Fruit fly (Drosophila melanogaster) whole organism, embryonic: ENCODE data around the gene CG4770.

Experiments used
- ATbp ChIP-seq: fragments of 200-800 bp; sonication (Bioruptor generic); optimal IDR thresholded peaks from 2 replicates; lab custom pipeline; 2017; ENCODE audit warnings: missing biosample characterization, mild to moderate bottlenecking, missing genetic modification characterization, missing genetic modification reagents
- Atf6 ChIP-seq: fragments of 200-800 bp; sonication (Bioruptor generic); IDR thresholded peaks from 2 replicates; pipeline ENCODE4 v1.3.6; 2022; ENCODE audit warnings: missing biosample characterization, missing genetic modification characterization
- Awh ChIP-seq: fragments of 200-800 bp; sonication (Bioruptor generic); IDR thresholded peaks from 2 replicates; pipeline ENCODE4, ENCODE4 v1.3.6; 2022; ENCODE audit warnings: missing biosample characterization, missing genetic modification characterization
- B-H2 ChIP-seq: fragments of 200-800 bp; sonication (Bioruptor generic); optimal IDR thresholded peaks from 2 replicates; lab custom pipeline; 2018; ENCODE audit warnings: missing biosample characterization, mild to moderate bottlenecking, missing genetic modification characterization
- CG12155 ChIP-seq: fragments of 200-800 bp; sonication (Bioruptor generic); optimal IDR thresholded peaks from 3 replicates; lab custom pipeline; 2016; ENCODE audit warnings: missing biosample characterization, missing genetic modification characterization
- CG12391 ChIP-seq: fragments of 200-800 bp; sonication (Bioruptor generic); optimal IDR thresholded peaks from 3 replicates; lab custom pipeline; 2018; ENCODE audit warnings: missing biosample characterization, mild to moderate bottlenecking, missing genetic modification characterization, moderate library complexity
- CG12769 ChIP-seq: fragments of 200-800 bp; sonication (Bioruptor generic); optimal IDR thresholded peaks from 2 replicates; lab custom pipeline; 2019; ENCODE audit warnings: missing biosample characterization, mild to moderate bottlenecking, missing genetic modification characterization, moderate library complexity
- CG14441 ChIP-seq: fragments of 200-800 bp; sonication (Bioruptor generic); IDR thresholded peaks from 2 replicates; pipeline ENCODE4 v1.3.6; 2022; ENCODE audit warnings: missing biosample characterization, missing genetic modification characterization
- CG15011 ChIP-seq: fragments of 200-800 bp; sonication (Bioruptor generic); optimal IDR thresholded peaks from 3 replicates; lab custom pipeline; 2018; ENCODE audit warnings: missing biosample characterization, mild to moderate bottlenecking, missing genetic modification characterization
- CG15514 ChIP-seq: fragments of 200-800 bp; sonication (Bioruptor generic); optimal IDR thresholded peaks from 3 replicates; lab custom pipeline; 2017; ENCODE audit warnings: missing biosample characterization, missing genetic modification characterization, mild to moderate bottlenecking, moderate library complexity, missing genetic modification reagents
- CG16815 ChIP-seq: fragments of 200-800 bp; sonication (Bioruptor generic); optimal IDR thresholded peaks from 3 replicates; lab custom pipeline; 2017; ENCODE audit warnings: missing biosample characterization, mild to moderate bottlenecking, missing genetic modification characterization
- CG1832 ChIP-seq: fragments of 200-800 bp; sonication (Bioruptor generic); optimal IDR thresholded peaks from 2 replicates; lab custom pipeline; 2017; ENCODE audit warnings: missing biosample characterization, mild to moderate bottlenecking, missing genetic modification characterization, inconsistent platforms
- CG33213 ChIP-seq: fragments of 200-800 bp; sonication (Bioruptor generic); optimal IDR thresholded peaks from 3 replicates; lab custom pipeline; 2016; ENCODE audit warnings: missing biosample characterization, missing genetic modification characterization
- CG3726 ChIP-seq: fragments of 200-800 bp; sonication (Bioruptor generic); IDR thresholded peaks from 3 replicates; pipeline ENCODE4, ENCODE4 v1.3.6; 2022; ENCODE audit warnings: missing biosample characterization, missing genetic modification characterization
- CG4328 ChIP-seq: fragments of 200-800 bp; sonication (Bioruptor generic); optimal IDR thresholded peaks from 3 replicates; lab custom pipeline; 2017; ENCODE audit warnings: missing biosample characterization, missing genetic modification reagents, missing genetic modification characterization
- CG4404 ChIP-seq: fragments of 200-800 bp; sonication (Bioruptor generic); IDR thresholded peaks from 2 replicates; pipeline ENCODE4 v1.3.6; 2022; ENCODE audit warnings: missing biosample characterization, missing genetic modification characterization
- CG6689 ChIP-seq: fragments of 200-800 bp; sonication (Bioruptor generic); IDR thresholded peaks from 2 replicates; pipeline ENCODE4 v1.3.6; 2022; ENCODE audit warnings: missing biosample characterization, missing genetic modification characterization
- CG6854 ChIP-seq: fragments of 200-800 bp; sonication (Bioruptor generic); optimal IDR thresholded peaks from 3 replicates; lab custom pipeline; 2017; ENCODE audit warnings: missing biosample characterization, mild to moderate bottlenecking, missing genetic modification characterization
- CG7556 ChIP-seq: fragments of 200-800 bp; sonication (Bioruptor generic); optimal IDR thresholded peaks from 2 replicates; lab custom pipeline; 2017; ENCODE audit warnings: missing biosample characterization, mild to moderate bottlenecking, missing genetic modification characterization
- CG7928 ChIP-seq: fragments of 200-800 bp; sonication (Bioruptor generic); optimal IDR thresholded peaks from 2 replicates; lab custom pipeline; 2017; ENCODE audit warnings: missing biosample characterization, mild to moderate bottlenecking, missing genetic modification characterization
- CG7963 ChIP-seq: fragments of 200-800 bp; sonication (Bioruptor generic); IDR thresholded peaks from 3 replicates; pipeline ENCODE4 v1.3.6; 2022; ENCODE audit warnings: missing biosample characterization, missing genetic modification characterization; ENCODE audit not compliant: partially characterized antibody
- Dbx ChIP-seq: fragments of 200-800 bp; sonication (Bioruptor generic); IDR thresholded peaks from 3 replicates; pipeline ENCODE4 v1.3.6; 2022; ENCODE audit warnings: missing biosample characterization, missing genetic modification characterization
- ERR ChIP-seq: fragments of 200-800 bp; sonication (Bioruptor generic); optimal IDR thresholded peaks from 2 replicates; lab custom pipeline; 2016; ENCODE audit warnings: missing biosample characterization, missing genetic modification characterization
- Fer1 ChIP-seq: fragments of 200-800 bp; sonication (Bioruptor generic); optimal IDR thresholded peaks from 2 replicates; lab custom pipeline; 2017; ENCODE audit warnings: missing biosample characterization, mild to moderate bottlenecking, missing genetic modification characterization
- GATAe ChIP-seq: fragments of 200-800 bp; sonication (Bioruptor generic); conservative IDR thresholded peaks from 2 replicates; pipeline ENCODE4 v1.3.6; 2022; ENCODE audit warnings: missing biosample characterization, missing genetic modification characterization
- HmgZ ChIP-seq: fragments of 200-800 bp; sonication (Bioruptor generic); optimal IDR thresholded peaks from 2 replicates; lab custom pipeline; 2018; ENCODE audit warnings: missing biosample characterization, mild to moderate bottlenecking, missing genetic modification characterization
- Oli ChIP-seq: fragments of 200-800 bp; sonication (Bioruptor generic); optimal IDR thresholded peaks from 2 replicates; lab custom pipeline; 2018; ENCODE audit warnings: missing biosample characterization, mild to moderate bottlenecking, missing genetic modification characterization, moderate library complexity
- Optix ChIP-seq: fragments of 200-800 bp; sonication (Bioruptor generic); IDR thresholded peaks from 3 replicates; pipeline ENCODE4 v1.3.6; 2022; ENCODE audit warnings: missing biosample characterization, missing genetic modification characterization
- Sox102F ChIP-seq: fragments of 200-800 bp; sonication (Bioruptor generic); optimal IDR thresholded peaks from 2 replicates; lab custom pipeline; 2018; ENCODE audit warnings: missing biosample characterization, mild to moderate bottlenecking, missing genetic modification characterization, moderate library complexity
- aop ChIP-seq: fragments of 200-800 bp; sonication (Bioruptor generic); IDR thresholded peaks from 2 replicates; pipeline ENCODE4 v1.3.6; 2022; ENCODE audit warnings: missing biosample characterization, missing genetic modification characterization
- ase ChIP-seq: fragments of 200-800 bp; sonication (Bioruptor generic); IDR thresholded peaks from 3 replicates; pipeline ENCODE4 v1.3.6; 2022; ENCODE audit warnings: missing biosample characterization, missing genetic modification characterization
- crc ChIP-seq: fragments of 200-800 bp; sonication (Bioruptor generic); optimal IDR thresholded peaks from 2 replicates; lab custom pipeline; 2016; ENCODE audit warnings: missing biosample characterization, missing genetic modification characterization
- da ChIP-seq: fragments of 200-800 bp; sonication (Bioruptor generic); optimal IDR thresholded peaks from 2 replicates; lab custom pipeline; 2016; ENCODE audit warnings: missing biosample characterization, missing genetic modification characterization
- dmrt11E ChIP-seq: fragments of 200-800 bp; sonication (Bioruptor generic); optimal IDR thresholded peaks from 3 replicates; lab custom pipeline; 2018; ENCODE audit warnings: missing biosample characterization, mild to moderate bottlenecking, missing genetic modification characterization, moderate library complexity
- gce ChIP-seq: fragments of 200-800 bp; sonication (Bioruptor generic); IDR thresholded peaks from 3 replicates; pipeline ENCODE4 v1.3.6; 2022; ENCODE audit warnings: missing biosample characterization, missing genetic modification characterization
- gcm ChIP-seq: fragments of 200-800 bp; sonication (Bioruptor generic); optimal IDR thresholded peaks from 2 replicates; lab custom pipeline; 2019; ENCODE audit warnings: missing biosample characterization, mild to moderate bottlenecking, missing genetic modification characterization, moderate library complexity
- gt ChIP-seq: fragments of 200-800 bp; sonication (Bioruptor generic); IDR thresholded peaks from 2 replicates; pipeline ENCODE4 v1.3.6; 2022; ENCODE audit warnings: missing biosample characterization, missing genetic modification characterization
- hbn ChIP-seq: fragments of 200-800 bp; sonication (Bioruptor generic); IDR thresholded peaks from 2 replicates; pipeline ENCODE4 v1.3.6; 2022; ENCODE audit warnings: missing biosample characterization, missing genetic modification characterization; ENCODE audit not compliant: partially characterized antibody
- jigr1 ChIP-seq: fragments of 200-800 bp; sonication (Bioruptor generic); IDR thresholded peaks from 3 replicates; pipeline ENCODE4 v1.3.6; 2022; ENCODE audit warnings: missing biosample characterization, missing genetic modification characterization
- kah ChIP-seq: fragments of 200-800 bp; sonication (Bioruptor generic); optimal IDR thresholded peaks from 2 replicates; lab custom pipeline; 2018; ENCODE audit warnings: missing biosample characterization, mild to moderate bottlenecking, missing genetic modification characterization
- ken ChIP-seq: fragments of 200-800 bp; sonication (Bioruptor generic); IDR thresholded peaks from 3 replicates; pipeline ENCODE4 v1.3.6; 2022; ENCODE audit warnings: missing biosample characterization, missing genetic modification characterization
- klu ChIP-seq: fragments of 200-800 bp; sonication (Bioruptor generic); IDR thresholded peaks from 2 replicates; pipeline ENCODE4 v1.3.6; 2022; ENCODE audit warnings: missing biosample characterization, missing genetic modification characterization
- maf-S ChIP-seq: fragments of 200-800 bp; sonication (Bioruptor generic); optimal IDR thresholded peaks from 2 replicates; lab custom pipeline; 2016; ENCODE audit warnings: missing biosample characterization, missing genetic modification characterization
- oc ChIP-seq: fragments of 200-800 bp; sonication (Bioruptor generic); optimal IDR thresholded peaks from 2 replicates; lab custom pipeline; 2018; ENCODE audit warnings: missing biosample characterization, mild to moderate bottlenecking, missing genetic modification characterization, moderate library complexity
- otp ChIP-seq: fragments of 200-800 bp; sonication (Bioruptor generic); IDR thresholded peaks from 3 replicates; pipeline ENCODE4, ENCODE4 v1.3.6; 2022; ENCODE audit warnings: missing biosample characterization, missing genetic modification characterization
- pb ChIP-seq: fragments of 200-800 bp; sonication (Bioruptor generic); optimal IDR thresholded peaks from 3 replicates; lab custom pipeline; 2016; ENCODE audit warnings: missing biosample characterization, missing genetic modification characterization
- pros ChIP-seq: fragments of 200-800 bp; sonication (Bioruptor generic); optimal IDR thresholded peaks from 3 replicates; lab custom pipeline; 2019; ENCODE audit warnings: missing biosample characterization, mild to moderate bottlenecking, missing genetic modification characterization, moderate library complexity
- sens ChIP-seq: fragments of 200-800 bp; sonication (Bioruptor generic); peaks from one replicate; lab custom pipeline; 2016; ENCODE audit warnings: missing biosample characterization, missing genetic modification characterization
- seq ChIP-seq: fragments of 200-800 bp; sonication (Bioruptor generic); IDR thresholded peaks from 2 replicates; pipeline ENCODE4 v1.3.6; 2022; ENCODE audit warnings: missing biosample characterization, missing genetic modification characterization
- sug ChIP-seq: fragments of 200-800 bp; optimal IDR thresholded peaks from 2 replicates; lab custom pipeline; 2019; ENCODE audit warnings: missing biosample characterization, mild to moderate bottlenecking, missing genetic modification characterization, moderate library complexity
- trem ChIP-seq: fragments of 200-800 bp; optimal IDR thresholded peaks from 3 replicates; lab custom pipeline; 2019; ENCODE audit warnings: missing biosample characterization, mild to moderate bottlenecking, missing genetic modification characterization, moderate library complexity
- wek ChIP-seq: fragments of 200-800 bp; sonication (Bioruptor generic); optimal IDR thresholded peaks from 3 replicates; lab custom pipeline; 2018; ENCODE audit warnings: missing biosample characterization, mild to moderate bottlenecking, missing genetic modification characterization, moderate library complexity

Gene CG4770

DNA sequence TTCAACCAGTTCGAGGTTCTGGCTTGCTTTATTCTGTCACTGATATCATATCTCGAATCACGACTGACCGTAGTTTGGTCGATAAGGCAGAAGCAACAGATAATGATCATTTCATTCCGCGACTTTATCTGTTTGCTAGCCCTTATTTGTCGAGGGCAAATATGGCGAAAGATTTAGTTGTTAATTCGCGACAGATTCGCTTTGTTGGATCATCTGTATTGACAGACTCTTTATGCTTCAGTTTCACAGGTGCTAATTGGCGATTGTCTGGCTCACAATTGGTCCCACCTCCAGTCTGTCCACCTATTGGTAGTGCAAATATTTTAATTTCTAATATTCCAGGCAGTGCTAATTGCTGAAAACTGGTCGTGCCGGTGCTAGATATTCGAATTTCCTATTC is 6.0 kb downstream of the CG4770 start (continued):
- peak; percentile 64; the same call in 1 of the 3 replicates for TF ChIP-seq otp (GFP tag; lab: Robert Waterston, UW)
- no peak for TF ChIP-seq hbn (GFP tag; lab: Robert Waterston, UW)
- no peak for TF ChIP-seq gt (GFP tag; lab: Robert Waterston, UW)
- TF ChIP-seq CG12391 (tag; lab: Kevin White, UChicago), result no peak
- no peak for TF ChIP-seq CG3726
- TF ChIP-seq CG14441 (GFP tag; lab: Robert Waterston, UW), result no peak
- no peak for TF ChIP-seq CG33213 (GFP tag; lab: Kevin White, UChicago)
- TF ChIP-seq CG12155 (GFP tag; lab: Kevin White, UChicago), result no peak
- no peak for TF ChIP-seq HmgZ (tag; lab: Kevin White, UChicago)
- no peak for TF ChIP-seq CG7928 (GFP tag; lab: Kevin White, UChicago)
- 0 out of 3 replicates have a peak, but pooled peaks have one; percentile 28 for TF ChIP-seq Dbx (GFP tag; lab: Robert Waterston, UW)
- TF ChIP-seq Atf6, result peak; percentile 62
- peak; percentile 11 for TF ChIP-seq B-H2 (GFP tag; lab: Kevin White, UChicago)
- no peak for TF ChIP-seq CG7556 (GFP tag; lab: Kevin White, UChicago)
- no peak for TF ChIP-seq Sox102F (GFP tag; lab: Kevin White, UChicago)
- TF ChIP-seq CG15011, result peak; percentile 42
- no peak for TF ChIP-seq pros (GFP tag; lab: Kevin White, UChicago)
- TF ChIP-seq ase (GFP tag; lab: Robert Waterston, UW), result no peak
- TF ChIP-seq crc (GFP tag; lab: Kevin White, UChicago), result no peak
- peak; percentile 56 for TF ChIP-seq sens (GFP tag; lab: Kevin White, UChicago)
- TF ChIP-seq CG4328 (GFP tag; lab: Kevin White, UChicago), result no peak
- no peak for TF ChIP-seq CG4404 (GFP tag; lab: Robert Waterston, UW)
- TF ChIP-seq oc (tag; lab: Kevin White, UChicago), result no peak
- TF ChIP-seq ATbp (GFP tag; lab: Kevin White, UChicago), result no peak
- no peak for TF ChIP-seq aop
- TF ChIP-seq jigr1 (GFP tag; lab: Robert Waterston, UW), result no peak
- no peak for TF ChIP-seq dmrt11E
- no peak for TF ChIP-seq klu
- no peak for TF ChIP-seq ERR
- no peak for TF ChIP-seq pb (GFP tag; lab: Kevin White, UChicago)
- TF ChIP-seq CG7963 (GFP tag; lab: Robert Waterston, UW), result no peak
- TF ChIP-seq CG1832 (GFP tag; lab: Kevin White, UChicago), result no peak
- no peak for TF ChIP-seq kah (GFP tag; lab: Kevin White, UChicago)
- TF ChIP-seq wek (GFP tag; lab: Kevin White, UChicago), result no peak
- no peak for TF ChIP-seq gcm (GFP tag; lab: Kevin White, UChicago)
- no peak for TF ChIP-seq GATAe (GFP tag; lab: Robert Waterston, UW)
- TF ChIP-seq ken, result no peak
- no peak for TF ChIP-seq sug (tag; lab: Kevin White, UChicago)
- TF ChIP-seq trem (tag; lab: Kevin White, UChicago), result no peak
- TF ChIP-seq CG12769 (tag; lab: Kevin White, UChicago), result no peak
- TF ChIP-seq Fer1 (GFP tag; lab: Kevin White, UChicago), result no peak
- TF ChIP-seq Oli (tag; lab: Kevin White, UChicago), result no peak
- TF ChIP-seq CG15514, result peak; percentile 45
- TF ChIP-seq CG6854, result peak; percentile 37
- TF ChIP-seq Awh (GFP tag; lab: Robert Waterston, UW), result no peak
- no peak for TF ChIP-seq gce
- TF ChIP-seq CG6689, result no peak
- no peak for TF ChIP-seq maf-S (GFP tag; lab: Kevin White, UChicago)
- TF ChIP-seq da, result no peak
- 0 out of 2 replicates have a peak, but pooled peaks have one; percentile 32 for TF ChIP-seq seq (GFP tag; lab: Robert Waterston, UW)
- TF ChIP-seq Optix, result no peak
- TF ChIP-seq CG16815 (GFP tag; lab: Kevin White, UChicago), result no peak
